Fruit fly (Drosophila melanogaster) S2 (cell line): Measurements from ENCODE around the gene ds.

Experiments
- CG8478 ChIP-seq: fragments of >200 bp; optimal IDR thresholded peaks from 2 replicates; lab custom pipeline; 2018
- CTCF ChIP-seq, 2 experiments: fragments of >200 bp; optimal IDR thresholded peaks; 2 replicates each; lab custom pipeline; 2018

DNA sequence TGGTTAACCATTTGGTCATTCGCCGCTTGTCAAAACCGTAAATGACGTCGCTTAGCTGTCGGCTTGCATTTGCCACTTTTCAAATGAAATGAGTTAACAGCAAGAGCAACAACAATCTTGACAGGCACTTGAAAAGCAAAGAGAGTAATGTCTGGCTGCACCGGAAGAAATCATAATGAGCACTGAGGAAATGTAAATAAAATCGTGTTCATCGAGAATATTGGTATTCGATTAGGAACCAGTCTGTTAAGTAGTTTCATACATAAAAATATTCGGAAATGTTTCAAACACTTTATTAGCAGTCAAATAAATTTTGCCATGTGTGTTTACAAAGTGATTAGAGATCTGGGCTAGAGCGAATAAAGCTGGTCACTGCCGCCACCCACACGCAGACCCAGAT lies 1.8 kb upstream of the ds start:
- TF ChIP-seq CG8478 (lab: Kevin White, UChicago), result no peak
- TF ChIP-seq CTCF (optimal IDR thresholded peaks at IDR 0.05; lab: Kevin White, UChicago), result no peak
